Fruit fly (Drosophila melanogaster): Measurements from ENCODE around the gene CG17327.

The CG17327 gene

DNA sequence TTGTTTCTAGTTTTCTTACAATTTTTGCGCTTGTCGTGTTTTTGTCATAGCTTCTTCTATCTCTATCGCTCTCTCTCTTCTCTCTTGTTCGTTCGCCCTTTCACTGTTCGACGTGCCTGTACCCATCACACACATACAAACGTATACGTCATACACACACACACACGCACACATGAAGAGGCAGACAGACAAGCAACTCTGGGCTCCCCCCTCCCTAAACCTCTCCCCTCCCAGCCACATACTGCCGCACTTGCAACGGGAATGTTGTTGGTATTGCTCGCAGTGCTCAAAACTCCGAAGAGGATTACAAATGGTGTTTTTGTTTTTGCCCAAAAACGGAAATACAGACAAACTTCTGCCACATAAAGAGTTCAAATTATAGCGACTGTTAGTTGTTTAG, 15.5 kb upstream of the CG17327 start:
- TF ChIP-seq ovo (GFP tag; optimal IDR thresholded peaks at IDR 0.05) (no peak), pad (GFP tag; optimal IDR thresholded peaks at IDR 0.05) (peak; percentile 43), CG7045 (GFP tag; optimal IDR thresholded peaks at IDR 0.05) (no peak)

DNA sequence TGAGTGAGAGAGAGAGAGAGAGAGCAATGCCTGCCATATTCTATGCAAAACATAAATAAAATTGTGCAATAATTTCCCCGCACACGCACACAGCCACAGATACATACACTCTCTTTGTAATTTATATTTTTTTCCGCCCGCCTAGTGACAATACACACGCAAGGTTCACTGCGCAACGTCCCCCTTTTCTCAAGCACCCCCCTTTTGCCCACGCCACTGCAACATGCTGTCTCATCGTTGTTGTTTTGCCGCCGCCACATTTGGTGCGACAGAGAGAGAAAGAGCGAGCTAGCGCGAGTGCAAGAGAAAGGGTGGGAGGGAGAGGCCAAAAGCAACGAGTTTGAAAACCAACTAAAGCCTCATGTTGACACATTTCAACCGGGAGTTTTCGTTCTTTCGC, 14.8 kb upstream of the CG17327 start:
- TF ChIP-seq toe (GFP tag; optimal IDR thresholded peaks at IDR 0.05) = peak; percentile 37
- no peak for TF ChIP-seq CG5204 (GFP tag; optimal IDR thresholded peaks at IDR 0.05)
- TF ChIP-seq Mnt (GFP tag; optimal IDR thresholded peaks at IDR 0.05) = peak; percentile 84
- TF ChIP-seq Hr96 (GFP tag; optimal IDR thresholded peaks at IDR 0.05) = peak; percentile 72
- peak; percentile 63 for TF ChIP-seq CG14711 (tag; optimal IDR thresholded peaks at IDR 0.05)
- TF ChIP-seq CG33017 (tag; optimal IDR thresholded peaks at IDR 0.05) = peak; percentile 42
- TF ChIP-seq CG1620 (GFP tag; optimal IDR thresholded peaks at IDR 0.05) = peak; percentile 71
- TF ChIP-seq bab1 (GFP tag; optimal IDR thresholded peaks at IDR 0.05) = peak; percentile 6
- peak; percentile 65 for TF ChIP-seq CG11617 (GFP tag; optimal IDR thresholded peaks at IDR 0.05)
- TF ChIP-seq Clk (GFP tag; optimal IDR thresholded peaks at IDR 0.05) = peak; percentile 30
- TF ChIP-seq CG12768 (GFP tag; optimal IDR thresholded peaks at IDR 0.05) = peak; percentile 80
- TF ChIP-seq cic (GFP tag; optimal IDR thresholded peaks at IDR 0.05) = peak; percentile 83
- peak; percentile 48 for TF ChIP-seq ovo (GFP tag; optimal IDR thresholded peaks at IDR 0.05)
- TF ChIP-seq CG7045 (GFP tag; optimal IDR thresholded peaks at IDR 0.05) = peak; percentile 34
- peak; percentile 87 for TF ChIP-seq pad (GFP tag; optimal IDR thresholded peaks at IDR 0.05)
- peak; percentile 80 for TF ChIP-seq tj (GFP tag; optimal IDR thresholded peaks at IDR 0.05)
- TF ChIP-seq cnc (optimal IDR thresholded peaks at IDR 0.05) = peak; percentile 91 to 95
- TF ChIP-seq Crg-1 (GFP tag; optimal IDR thresholded peaks at IDR 0.05) = peak; percentile 63
- TF ChIP-seq CG7101 (tag; optimal IDR thresholded peaks at IDR 0.05) = peak; percentile 62
- TF ChIP-seq kay (GFP tag; ENCODE audit: borderline replicate concordance) = no peak

DNA sequence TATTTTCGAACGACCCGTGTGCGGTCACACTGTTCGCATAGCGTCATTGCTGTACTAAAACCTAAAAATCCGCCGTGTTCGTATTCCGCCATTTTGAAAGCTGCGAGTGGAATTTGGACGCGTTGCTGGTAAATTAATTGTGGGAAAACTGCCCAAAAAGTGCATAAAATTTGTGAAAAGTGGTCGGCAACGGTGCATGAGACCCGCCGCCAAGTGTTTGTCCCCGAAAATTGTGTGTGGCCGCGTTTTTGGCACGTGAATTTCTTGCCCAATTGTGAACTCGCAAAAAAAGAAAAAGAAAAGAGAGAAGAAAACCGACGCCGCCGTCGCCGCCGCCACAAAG, 14.1 kb upstream of the CG17327 start, which contains the start of gene CtBP:
TSS of gene CtBP (plus strand) at position 29 of the 343 bp plus-strand sequence.
- TF ChIP-seq Mnt (GFP tag; optimal IDR thresholded peaks at IDR 0.05) = no peak

DNA sequence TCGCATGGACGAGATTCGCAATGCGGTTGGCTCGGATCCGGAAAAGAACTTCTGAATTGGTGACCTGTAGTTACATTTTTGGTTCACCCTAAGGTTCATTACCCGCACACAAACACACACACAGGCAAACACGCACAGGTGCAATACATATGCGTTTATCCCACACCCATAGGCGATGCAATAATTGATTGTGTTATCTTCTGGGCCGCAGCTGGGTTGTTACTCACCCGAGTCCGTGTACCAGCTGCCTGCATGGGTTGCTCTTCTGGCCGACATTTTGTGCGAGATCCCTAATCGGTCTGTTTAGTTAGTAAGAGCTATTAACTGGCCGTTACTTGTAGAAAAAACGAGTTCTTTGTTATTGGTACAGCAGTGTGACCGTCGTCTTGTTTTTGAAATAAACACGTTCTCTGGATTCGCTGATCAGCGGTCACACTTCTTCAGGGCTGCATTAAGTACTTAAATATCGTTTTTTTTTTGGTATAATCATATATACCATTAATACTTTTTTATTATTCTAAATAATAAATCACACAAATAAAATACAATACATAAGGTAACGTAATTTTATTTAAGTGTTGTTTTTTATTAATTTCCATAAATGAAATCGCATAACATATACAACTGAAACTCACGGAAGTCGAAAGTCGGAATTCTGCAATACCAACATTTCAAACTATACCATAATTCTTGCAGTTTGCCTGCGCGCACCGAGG, 13.5 kb upstream of the CG17327 start, which contains the start of gene CG8031:
TSS of gene CG8031 (minus strand) at position 406 of the 716 bp plus-strand sequence.
- TF ChIP-seq CG7101 (tag; optimal IDR thresholded peaks at IDR 0.05) = peak; percentile 53
- peak; percentile 51 for TF ChIP-seq Mnt (GFP tag; optimal IDR thresholded peaks at IDR 0.05)
- peak; percentile 21 for TF ChIP-seq bab1 (GFP tag; optimal IDR thresholded peaks at IDR 0.05)
- TF ChIP-seq pad (GFP tag; optimal IDR thresholded peaks at IDR 0.05) = no peak
- no peak for TF ChIP-seq Crg-1 (GFP tag; optimal IDR thresholded peaks at IDR 0.05)

DNA sequence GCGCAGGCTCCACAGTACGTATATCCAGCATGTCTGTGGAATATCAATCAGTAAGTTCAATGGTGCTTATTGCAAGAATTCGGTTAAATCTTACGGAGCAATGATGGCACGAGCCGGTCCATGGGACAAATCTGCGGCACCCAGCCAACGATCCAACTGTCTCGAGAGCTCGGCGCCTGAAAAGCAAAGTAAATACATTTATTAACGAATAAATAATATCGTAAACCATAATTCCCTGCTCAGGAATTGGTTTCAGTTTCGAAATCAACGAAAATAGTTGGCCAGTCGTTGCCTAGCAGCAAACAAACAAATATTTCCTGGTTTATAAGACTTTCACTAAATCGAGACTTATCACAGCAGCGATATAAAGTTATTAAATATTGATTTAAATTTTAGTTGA, 12.1 kb upstream of the CG17327 start, which contains the start of gene CG11656:
TSS of gene CG11656 (plus strand) at position 301 of the 400 bp plus-strand sequence.
- TF ChIP-seq ovo (GFP tag; optimal IDR thresholded peaks at IDR 0.05) (no peak), kay (GFP tag; ENCODE audit: borderline replicate concordance) (no peak), CG7045 (GFP tag; optimal IDR thresholded peaks at IDR 0.05) (no peak), CG33017 (tag; optimal IDR thresholded peaks at IDR 0.05) (no peak), tj (GFP tag; optimal IDR thresholded peaks at IDR 0.05) (no peak), CG14711 (tag; optimal IDR thresholded peaks at IDR 0.05) (no peak), Clk (GFP tag; optimal IDR thresholded peaks at IDR 0.05) (no peak), pad (GFP tag; optimal IDR thresholded peaks at IDR 0.05) (no peak), toe (GFP tag; optimal IDR thresholded peaks at IDR 0.05) (no peak), Hr96 (GFP tag; optimal IDR thresholded peaks at IDR 0.05) (no peak)

DNA sequence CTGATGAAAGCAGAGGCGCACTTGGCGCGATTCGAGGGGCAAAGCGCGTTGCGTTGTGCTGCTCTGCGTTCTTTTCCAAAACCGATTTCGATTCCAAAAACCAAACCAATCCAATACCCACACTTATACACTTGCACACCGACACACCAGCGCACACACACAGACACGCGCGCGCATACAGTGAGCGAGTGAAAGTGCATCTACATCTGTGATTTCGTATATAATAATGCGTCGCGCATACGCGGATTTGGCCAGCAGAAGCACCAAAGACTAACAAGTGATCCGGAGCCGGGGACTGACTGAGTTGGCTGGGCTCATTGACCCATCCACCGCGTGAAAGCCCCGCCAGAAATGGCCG, 687 bp upstream of the CG17327 start:
- no peak for TF ChIP-seq Crg-1 (GFP tag; optimal IDR thresholded peaks at IDR 0.05)
- no peak for TF ChIP-seq CG1620 (GFP tag; optimal IDR thresholded peaks at IDR 0.05)
- no peak for TF ChIP-seq tj (GFP tag; optimal IDR thresholded peaks at IDR 0.05)
- TF ChIP-seq CG33017 (tag; optimal IDR thresholded peaks at IDR 0.05) = no peak
- no peak for TF ChIP-seq cnc (optimal IDR thresholded peaks at IDR 0.05)
- no peak for TF ChIP-seq bab1 (GFP tag; optimal IDR thresholded peaks at IDR 0.05)
- no peak for TF ChIP-seq Hr96 (GFP tag; optimal IDR thresholded peaks at IDR 0.05)
- TF ChIP-seq kay (GFP tag; ENCODE audit: borderline replicate concordance) = no peak
- TF ChIP-seq Clk (GFP tag; optimal IDR thresholded peaks at IDR 0.05) = no peak
- no peak for TF ChIP-seq CG7045 (GFP tag; optimal IDR thresholded peaks at IDR 0.05)
- TF ChIP-seq CG11617 (GFP tag; optimal IDR thresholded peaks at IDR 0.05) = no peak
- TF ChIP-seq Mnt (GFP tag; optimal IDR thresholded peaks at IDR 0.05) = no peak
- TF ChIP-seq CG14711 (tag; optimal IDR thresholded peaks at IDR 0.05) = no peak
- TF ChIP-seq toe (GFP tag; optimal IDR thresholded peaks at IDR 0.05) = no peak
- TF ChIP-seq ovo (GFP tag; optimal IDR thresholded peaks at IDR 0.05) = no peak
- no peak for TF ChIP-seq CG5204 (GFP tag; optimal IDR thresholded peaks at IDR 0.05)
- no peak for TF ChIP-seq pad (GFP tag; optimal IDR thresholded peaks at IDR 0.05)

DNA sequence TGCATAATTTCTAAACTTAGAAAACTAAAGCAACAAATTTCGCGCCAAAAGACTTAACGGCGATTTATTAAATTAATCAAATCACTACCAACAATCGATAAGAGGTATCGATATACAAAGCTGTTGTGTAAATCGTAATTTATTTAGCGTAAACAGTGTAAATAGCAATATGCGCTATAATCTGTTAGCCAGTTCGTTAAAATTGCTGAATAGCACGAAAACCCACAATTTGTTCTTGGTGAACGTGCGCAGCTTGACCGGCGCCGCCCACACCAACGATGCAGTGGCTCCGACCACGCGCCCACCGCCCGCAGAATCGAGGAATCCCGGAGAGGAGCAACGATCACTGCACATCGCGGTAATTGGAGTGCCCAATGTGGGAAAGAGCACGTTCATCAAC, 2.0 kb downstream of the CG17327 start, which contains the start of gene CG7488:
TSS of gene CG7488 (plus strand) at position 99 of the 400 bp plus-strand sequence.
- TF ChIP-seq bab1 (GFP tag; optimal IDR thresholded peaks at IDR 0.05) (peak; percentile 44), Mnt (GFP tag; optimal IDR thresholded peaks at IDR 0.05) (no peak)
